Worm (Caenorhabditis elegans) whole organism, L2 larva: ENCODE data around the gene decr-1.2.

Source experiments
- C34F6.9 ChIP-seq: fragments of 150-350 bp; optimal IDR thresholded peaks from 2 replicates; lab custom pipeline; 2014; ENCODE audit warnings: missing biosample characterization, missing genetic modification characterization
- F13H6.1 ChIP-seq: sonication (generic microtip); optimal IDR thresholded peaks from 2 replicates; lab custom pipeline; 2016; ENCODE audit warnings: missing genetic modification characterization, missing compliant biosample characterization
- Y55F3AM.14 ChIP-seq: fragments of 200-800 bp; sonication (Bioruptor generic); optimal IDR thresholded peaks from 2 replicates; lab custom pipeline; 2018; ENCODE audit warnings: mild to moderate bottlenecking, missing genetic modification characterization, missing compliant biosample characterization
- blmp-1 ChIP-seq: sonication (generic microtip); optimal IDR thresholded peaks from 2 replicates; lab custom pipeline; 2017; ENCODE audit warnings: missing genetic modification characterization, mild to moderate bottlenecking, missing compliant biosample characterization, antibody characterized with exemption, moderate library complexity; ENCODE audit not compliant: insufficient read depth
- ceh-16 ChIP-seq: fragments of 150-350 bp; optimal IDR thresholded peaks from 2 replicates; lab custom pipeline; 2014; ENCODE audit warnings: missing biosample characterization, missing genetic modification characterization
- ceh-82 ChIP-seq: fragments of 150-350 bp; optimal IDR thresholded peaks from 2 replicates; lab custom pipeline; 2014; ENCODE audit warnings: missing biosample characterization, missing genetic modification characterization
- crh-2 ChIP-seq: sonication (generic microtip); optimal IDR thresholded peaks from 2 replicates; lab custom pipeline; 2017; ENCODE audit warnings: missing biosample characterization, missing genetic modification characterization
- elt-1 ChIP-seq: fragments of 150-350 bp; optimal IDR thresholded peaks from 2 replicates; lab custom pipeline; 2014; ENCODE audit warnings: missing biosample characterization, missing genetic modification characterization
- elt-3 ChIP-seq: sonication (generic microtip); optimal IDR thresholded peaks from 2 replicates; lab custom pipeline; 2017; ENCODE audit warnings: missing biosample characterization, missing genetic modification characterization
- fos-1 ChIP-seq: fragments of 150-350 bp; optimal IDR thresholded peaks from 2 replicates; lab custom pipeline; 2014; ENCODE audit warnings: missing biosample characterization, missing genetic modification characterization
- gmeb-1 ChIP-seq: fragments of 150-350 bp; optimal IDR thresholded peaks from 2 replicates; lab custom pipeline; 2014; ENCODE audit warnings: missing biosample characterization, missing genetic modification characterization
- lin-11 ChIP-seq: fragments of 150-350 bp; sonication (generic microtip); optimal IDR thresholded peaks from 2 replicates; lab custom pipeline; 2014; ENCODE audit warnings: missing biosample characterization, missing genetic modification characterization, inconsistent platforms, mixed read lengths
- lsy-2 ChIP-seq, 2 experiments: fragments of 150-350 bp in 1 of 2; sonication (generic microtip) in 1 of 2; optimal IDR thresholded peaks; 2 replicates each; lab custom pipeline; 2014 to 2017; ENCODE audit warnings: missing biosample characterization in 2 of 2, missing genetic modification characterization in 2 of 2
- mbf-1 ChIP-seq: sonication (generic microtip); optimal IDR thresholded peaks from 2 replicates; lab custom pipeline; 2017; ENCODE audit warnings: missing biosample characterization, missing genetic modification characterization
- nhr-10 ChIP-seq: sonication (generic microtip); optimal IDR thresholded peaks from 2 replicates; lab custom pipeline; 2017; ENCODE audit warnings: missing biosample characterization, missing genetic modification characterization
- nhr-12 ChIP-seq: fragments of 150-350 bp; optimal IDR thresholded peaks from 2 replicates; lab custom pipeline; 2014; ENCODE audit warnings: missing biosample characterization, missing genetic modification characterization
- nhr-129 ChIP-seq: fragments of 150-350 bp; optimal IDR thresholded peaks from 2 replicates; lab custom pipeline; 2014; ENCODE audit warnings: missing biosample characterization, missing genetic modification characterization
- nhr-21 ChIP-seq: fragments of 150-350 bp; optimal IDR thresholded peaks from 2 replicates; lab custom pipeline; 2014; ENCODE audit warnings: missing biosample characterization, missing genetic modification characterization
- peb-1 ChIP-seq: fragments of 150-350 bp; optimal IDR thresholded peaks from 2 replicates; lab custom pipeline; 2014; ENCODE audit warnings: missing biosample characterization, missing genetic modification characterization
- sem-4 ChIP-seq: fragments of 150-350 bp; optimal IDR thresholded peaks from 2 replicates; lab custom pipeline; 2014; ENCODE audit warnings: missing biosample characterization, missing genetic modification reagents, missing genetic modification characterization
- sma-3 ChIP-seq: sonication (generic microtip); optimal IDR thresholded peaks from 2 replicates; lab custom pipeline; 2016; ENCODE audit warnings: missing genetic modification reagents, missing genetic modification characterization, missing compliant biosample characterization
- sma-9 ChIP-seq, 2 experiments: fragments of 150-350 bp in 1 of 2; sonication (generic microtip) in 1 of 2; optimal IDR thresholded peaks; 2 replicates each; lab custom pipeline; 2014 to 2016; ENCODE audit warnings: missing genetic modification characterization in 2 of 2, mild to moderate bottlenecking in 1 of 2, missing biosample characterization in 1 of 2, missing compliant biosample characterization in 1 of 2, missing genetic modification reagents in 1 of 2, moderate library complexity in 1 of 2
- unc-39 ChIP-seq: fragments of 150-350 bp; optimal IDR thresholded peaks from 2 replicates; lab custom pipeline; 2014; ENCODE audit warnings: missing biosample characterization, missing genetic modification characterization
- unc-62 ChIP-seq: fragments of 150-350 bp; optimal IDR thresholded peaks from 2 replicates; lab custom pipeline; 2014; ENCODE audit warnings: missing biosample characterization, missing genetic modification reagents, missing genetic modification characterization
- zag-1 ChIP-seq: fragments of 150-350 bp; optimal IDR thresholded peaks from 2 replicates; lab custom pipeline; 2014; ENCODE audit warnings: missing biosample characterization, missing genetic modification characterization
- ztf-4 ChIP-seq: fragments of 150-350 bp; optimal IDR thresholded peaks from 2 replicates; lab custom pipeline; 2014; ENCODE audit warnings: missing biosample characterization, missing genetic modification characterization

Gene decr-1.2

DNA sequence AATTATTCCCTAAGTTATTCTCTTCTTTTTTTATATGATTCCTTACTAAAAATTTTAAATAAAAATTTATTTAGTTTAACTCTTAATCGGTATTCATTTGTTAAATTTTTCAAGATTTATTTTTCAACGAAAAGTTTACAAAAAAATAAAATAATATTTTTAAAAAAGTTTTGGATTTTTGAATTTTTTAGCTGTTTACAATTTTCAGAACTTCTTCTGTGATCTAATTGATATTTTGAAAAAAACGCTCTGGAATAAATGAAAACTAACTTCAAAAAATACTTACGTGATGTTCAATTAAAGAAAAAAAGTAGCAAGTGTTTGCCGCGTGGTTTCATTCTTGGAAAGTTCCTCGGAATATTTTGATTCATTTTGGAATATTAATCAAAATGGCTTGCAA, at the start of gene decr-1.2:
Gene decr-1.2 (plus strand): TSS at position 301 of the 400 bp plus-strand sequence.
- TF ChIP-seq mbf-1 (tag; lab: Kevin White, UChicago), result no peak
- no peak for TF ChIP-seq unc-39 (tag; lab: Kevin White, UChicago)
- no peak for TF ChIP-seq lin-11 (tag; lab: Kevin White, UChicago)
- TF ChIP-seq crh-2 (tag; lab: Kevin White, UChicago), result no peak

DNA sequence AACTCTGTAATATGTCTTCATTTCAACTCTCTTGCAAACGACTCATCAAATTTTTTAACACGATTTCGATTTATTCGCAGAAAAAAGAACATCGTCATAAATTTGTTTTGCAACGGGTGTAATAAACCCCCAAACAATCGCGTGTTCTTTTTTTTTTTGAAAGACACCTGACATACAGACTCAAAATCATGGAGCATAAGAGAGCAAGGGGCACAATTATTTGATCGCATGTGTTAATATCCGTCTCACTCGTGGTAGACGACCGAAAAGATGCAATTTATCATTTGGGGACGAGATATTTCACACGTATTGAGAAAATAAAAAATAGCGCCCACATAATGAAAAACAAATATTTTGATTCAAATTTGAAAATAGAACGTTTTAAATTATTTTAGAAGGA, 49.2 kb upstream of the decr-1.2 start:
- TF ChIP-seq lsy-2 (tag; optimal IDR thresholded peaks at IDR 0.05; lab: Kevin White, UChicago) (peak in 1 of 2 experiments; percentile 0), fos-1 (tag; lab: Kevin White, UChicago) (no peak), nhr-129 (tag; lab: Kevin White, UChicago) (peak; percentile 20), sma-9 (GFP tag; optimal IDR thresholded peaks at IDR 0.05; lab: Kevin White, UChicago) (peak; percentile 17), sma-9 (tag; optimal IDR thresholded peaks at IDR 0.05; lab: Kevin White, UChicago) (no peak)

DNA sequence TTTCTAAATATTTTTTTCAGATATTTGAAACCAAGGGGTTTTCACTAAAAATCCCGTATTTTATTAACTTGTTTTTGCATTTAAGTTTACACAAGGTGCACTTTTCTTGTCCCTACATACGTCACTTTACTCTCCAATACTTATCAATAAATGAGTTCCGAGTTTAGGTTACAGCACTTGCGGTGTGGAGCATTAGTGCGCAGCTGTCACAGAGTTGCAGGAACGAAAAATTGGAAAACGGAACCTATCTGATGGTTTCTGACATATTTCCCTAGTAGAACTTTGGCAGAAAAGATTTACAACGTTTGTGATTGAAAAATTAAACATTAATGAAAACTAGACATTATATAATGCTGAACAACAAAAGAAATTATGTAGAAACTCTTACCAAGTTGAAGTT, 47.2 kb upstream of the decr-1.2 start:
- no peak for TF ChIP-seq C34F6.9
- TF ChIP-seq ztf-4 (tag; lab: Kevin White, UChicago), result no peak
- TF ChIP-seq peb-1 (tag; lab: Kevin White, UChicago), result no peak
- TF ChIP-seq, all 48 proteins: peak for 0

DNA sequence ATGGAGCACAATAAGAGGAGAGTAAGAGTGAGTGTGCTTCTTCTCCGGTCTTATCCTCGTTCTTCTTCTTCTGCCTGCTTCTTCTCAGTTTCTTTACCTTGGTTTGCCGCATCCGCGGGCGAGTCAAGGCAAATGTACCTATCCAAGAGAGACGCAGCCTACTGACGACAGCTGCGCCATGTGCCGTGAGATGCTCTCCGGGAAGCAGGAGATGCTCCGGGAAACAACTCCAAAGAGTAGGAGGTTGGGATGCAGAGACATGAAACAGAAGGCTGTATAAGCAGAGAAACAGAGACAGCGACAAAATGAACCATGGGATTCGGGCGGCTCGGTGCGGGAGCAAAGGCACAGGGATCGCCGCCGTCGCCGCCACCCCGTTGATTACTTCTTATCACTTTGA, 46.4 kb upstream of the decr-1.2 start:
- TF ChIP-seq unc-62 (GFP tag; lab: Kevin White, UChicago) (no peak), blmp-1 (no peak), C34F6.9 (peak; percentile 34), nhr-129 (tag; lab: Kevin White, UChicago) (peak; percentile 50), F13H6.1 (peak; percentile 71), ceh-82 (tag; lab: Kevin White, UChicago) (no peak), sma-9 (GFP tag; optimal IDR thresholded peaks at IDR 0.05; lab: Kevin White, UChicago) (peak; percentile 35), sma-9 (tag; optimal IDR thresholded peaks at IDR 0.05; lab: Kevin White, UChicago) (no peak)
- TF ChIP-seq, all 48 proteins: peak for 4

ce11 chrII:8504074-8504724, 41.2 kb upstream of the decr-1.2 start:
- TF ChIP-seq zag-1, result no peak
- no peak for TF ChIP-seq ceh-16 (tag; lab: Kevin White, UChicago)
- TF ChIP-seq elt-1 (tag; lab: Kevin White, UChicago), result no peak
- TF ChIP-seq lsy-2 (tag; optimal IDR thresholded peaks at IDR 0.05; lab: Kevin White, UChicago), result peak in 1 of 2 experiments; percentile 0
- TF ChIP-seq peb-1 (tag; lab: Kevin White, UChicago), result no peak
- no peak for TF ChIP-seq elt-3 (tag; lab: Kevin White, UChicago)
- TF ChIP-seq Y55F3AM.14 (GFP tag; lab: Kevin White, UChicago), result no peak
- peak; percentile 28 for TF ChIP-seq crh-2 (tag; lab: Kevin White, UChicago)
- no peak for TF ChIP-seq nhr-10
- peak; percentile 19 for TF ChIP-seq fos-1 (tag; lab: Kevin White, UChicago)

- TF ChIP-seq sma-3 (no peak), fos-1 (tag; lab: Kevin White, UChicago) (peak; percentile 51)
- TF ChIP-seq, all 48 proteins: peak for 1
Measured at ce11 chrII:8506759-8507158, 38.7 kb upstream of the decr-1.2 start.

- TF ChIP-seq blmp-1 (no peak), C34F6.9 (no peak)
Measured at ce11 chrII:8508956-8509355, 36.5 kb upstream of the decr-1.2 start, which contains the start of gene T13H5.1. TSS of gene T13H5.1 (minus strand) at chrII:8509056.

DNA sequence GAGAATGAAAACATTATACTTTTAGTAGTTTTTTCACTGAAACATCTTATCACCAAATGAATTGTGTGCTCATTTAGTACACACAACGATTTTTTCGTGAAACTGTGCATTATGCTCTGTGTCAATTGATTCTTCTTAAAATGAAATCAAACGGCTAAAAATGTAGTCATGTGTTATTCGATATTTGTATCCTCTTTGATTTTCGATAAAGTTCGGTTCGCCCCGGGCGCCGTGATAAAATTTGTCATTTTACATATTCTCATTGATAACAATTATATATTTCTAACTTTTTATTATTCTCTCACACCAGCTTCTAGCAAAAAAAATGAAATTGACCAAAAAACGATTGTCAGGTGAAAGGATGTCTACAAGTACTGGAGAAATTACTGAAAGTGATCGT, 30.7 kb upstream of the decr-1.2 start, which contains the start of gene ctg-2:
Gene ctg-2 (plus strand): TSS at position 326 of the 400 bp plus-strand sequence.
- TF ChIP-seq nhr-21 (tag; lab: Kevin White, UChicago) (no peak), sem-4 (tag; lab: Kevin White, UChicago) (no peak), crh-2 (tag; lab: Kevin White, UChicago) (peak; percentile 2), gmeb-1 (tag; lab: Kevin White, UChicago) (peak; percentile 31), fos-1 (tag; lab: Kevin White, UChicago) (peak; percentile 31), nhr-12 (no peak), sma-9 (GFP tag; optimal IDR thresholded peaks at IDR 0.05; lab: Kevin White, UChicago) (peak; percentile 48), sma-9 (tag; optimal IDR thresholded peaks at IDR 0.05; lab: Kevin White, UChicago) (no peak)
